Fruit fly (Drosophila melanogaster): ENCODE measurements around the gene nkd.

nkd gene

dm6 chr3L:19040155-19040644, 5.0 kb downstream of the nkd start (continued):
- no peak for TF ChIP-seq so (GFP tag; IDR thresholded peaks at IDR 0.05)
- TF ChIP-seq Taf1 (GFP tag; IDR thresholded peaks at IDR 0.05), result no peak
- no peak for TF ChIP-seq Trl (optimal IDR thresholded peaks at IDR 0.05)
- no peak for TF ChIP-seq Trl (GFP tag; optimal IDR thresholded peaks at IDR 0.05)
- no peak for TF ChIP-seq BEAF-32 (GFP tag; optimal IDR thresholded peaks at IDR 0.05)
- TF ChIP-seq CG8359 (GFP tag; optimal IDR thresholded peaks at IDR 0.05; ENCODE audit: borderline replicate concordance), result no peak
- no peak for TF ChIP-seq insv (GFP tag; optimal IDR thresholded peaks at IDR 0.05)
- TF ChIP-seq B-H1 (GFP tag; IDR thresholded peaks at IDR 0.05), result no peak
- peak; percentile 94 for TF ChIP-seq mirr (GFP tag; optimal IDR thresholded peaks at IDR 0.05)
- TF ChIP-seq CG9797 (GFP tag; optimal IDR thresholded peaks at IDR 0.05), result no peak
- no peak for TF ChIP-seq E2f2 (GFP tag; IDR thresholded peaks at IDR 0.05)
- TF ChIP-seq pros (GFP tag; optimal IDR thresholded peaks at IDR 0.05), result peak; percentile 9
- TF ChIP-seq Meics (GFP tag; optimal IDR thresholded peaks at IDR 0.05), result no peak
- TF ChIP-seq CG33557 (GFP tag; optimal IDR thresholded peaks at IDR 0.05), result peak; percentile 66
- TF ChIP-seq CG2116 (GFP tag; optimal IDR thresholded peaks at IDR 0.05), result no peak
- no peak; the same call in 1 of the 2 replicates for TF ChIP-seq HLH3B (GFP tag; IDR thresholded peaks at IDR 0.05)
- TF ChIP-seq Bdp1 (GFP tag; optimal IDR thresholded peaks at IDR 0.05), result no peak
- TF ChIP-seq Dbx (GFP tag; IDR thresholded peaks at IDR 0.05), result no peak
- TF ChIP-seq caup (GFP tag; optimal IDR thresholded peaks at IDR 0.05; ENCODE audit: severe bottlenecking), result peak; percentile 51
- no peak for TF ChIP-seq D19A (tag; optimal IDR thresholded peaks at IDR 0.05)
- no peak for TF ChIP-seq CG17612 (GFP tag; IDR thresholded peaks at IDR 0.05)
- TF ChIP-seq CG7556 (GFP tag; optimal IDR thresholded peaks at IDR 0.05), result no peak
- TF ChIP-seq CG3281 (GFP tag; optimal IDR thresholded peaks at IDR 0.05), result peak; percentile 50
- TF ChIP-seq dmrt11E (tag; optimal IDR thresholded peaks at IDR 0.05), result peak; percentile 41
- no peak for TF ChIP-seq chn (GFP tag; optimal IDR thresholded peaks at IDR 0.05)
- no peak for TF ChIP-seq peb (GFP tag; IDR thresholded peaks at IDR 0.05)
- no peak for TF ChIP-seq sc (optimal IDR thresholded peaks at IDR 0.05)
- no peak for TF ChIP-seq sc (GFP tag; optimal IDR thresholded peaks at IDR 0.05)
- TF ChIP-seq CG13624 (GFP tag; optimal IDR thresholded peaks at IDR 0.05), result no peak
- TF ChIP-seq Scr (GFP tag; IDR thresholded peaks at IDR 0.05; ENCODE audit: partially characterized antibody), result no peak
- no peak for TF ChIP-seq CG10209 (GFP tag; optimal IDR thresholded peaks at IDR 0.05)
- peak in 1 of 2 experiments; percentile 67 for TF ChIP-seq Hr78 (GFP tag; optimal IDR thresholded peaks at IDR 0.05)
- TF ChIP-seq CG6254 (GFP tag; optimal IDR thresholded peaks at IDR 0.05), result no peak
- no peak for TF ChIP-seq nmo (GFP tag; optimal IDR thresholded peaks at IDR 0.05)
- TF ChIP-seq CG4328 (GFP tag; optimal IDR thresholded peaks at IDR 0.05), result no peak
- no peak for TF ChIP-seq dan (GFP tag; IDR thresholded peaks at IDR 0.05)
- TF ChIP-seq cad (GFP tag; optimal IDR thresholded peaks at IDR 0.05), result no peak
- TF ChIP-seq hb (GFP tag; IDR thresholded peaks at IDR 0.05; ENCODE audit: partially characterized antibody), result no peak
- no peak for TF ChIP-seq CG17829 (tag; optimal IDR thresholded peaks at IDR 0.05)
- TF ChIP-seq ranshi (GFP tag; IDR thresholded peaks at IDR 0.05), result no peak
- TF ChIP-seq CG5245 (GFP tag; optimal IDR thresholded peaks at IDR 0.05), result no peak
- peak; percentile 49; the same call in 1 of the 3 replicates for TF ChIP-seq CG6791 (GFP tag; IDR thresholded peaks at IDR 0.05; ENCODE audit: partially characterized antibody)
- TF ChIP-seq CrebB (tag; optimal IDR thresholded peaks at IDR 0.05), result no peak
- TF ChIP-seq ssp (GFP tag; IDR thresholded peaks at IDR 0.05), result no peak
- TF ChIP-seq ems (GFP tag; optimal IDR thresholded peaks at IDR 0.05), result no peak
- no peak for TF ChIP-seq CG6854 (GFP tag; optimal IDR thresholded peaks at IDR 0.05)
- TF ChIP-seq usp (GFP tag; optimal IDR thresholded peaks at IDR 0.05), result no peak
- no peak for TF ChIP-seq CG11093 (GFP tag; IDR thresholded peaks at IDR 0.05)
- TF ChIP-seq aop (GFP tag; IDR thresholded peaks at IDR 0.05), result no peak
- TF ChIP-seq tgo (GFP tag; IDR thresholded peaks at IDR 0.05), result no peak
- TF ChIP-seq CG4730 (GFP tag; IDR thresholded peaks at IDR 0.05), result no peak
- no peak for TF ChIP-seq nerfin-2 (GFP tag; IDR thresholded peaks at IDR 0.05; ENCODE audit: partially characterized antibody)
